Worm (Caenorhabditis elegans): ENCODE data around the gene C39D10.5.

C39D10.5 gene

ce11 chrX:7932453-7932852 is 40.3 kb upstream of the C39D10.5 start (continued):
- TF ChIP-seq C04F5.9 (tag; optimal IDR thresholded peaks at IDR 0.05), result no peak
- no peak for TF ChIP-seq C34B4.2 (tag; optimal IDR thresholded peaks at IDR 0.05)
- no peak for TF ChIP-seq snu-23 (GFP tag; optimal IDR thresholded peaks at IDR 0.05)
- peak; percentile 56 for TF ChIP-seq nhr-20 (tag; optimal IDR thresholded peaks at IDR 0.05)
- TF ChIP-seq alr-1 (tag; optimal IDR thresholded peaks at IDR 0.05; ENCODE audit: borderline replicate concordance), result no peak
- TF ChIP-seq ets-5 (GFP tag; IDR thresholded peaks at IDR 0.05), result no peak

ce11 chrX:7930450-7930849 is 38.3 kb upstream of the C39D10.5 start, which contains the start of gene zig-3:
Gene zig-3 (plus strand): TSS chrX:7930750.
- TF ChIP-seq hlh-17 (GFP tag; optimal IDR thresholded peaks at IDR 0.05; ENCODE audit: borderline replicate concordance) (no peak), nhr-84 (tag; optimal IDR thresholded peaks at IDR 0.05) (no peak), dsc-1 (tag; optimal IDR thresholded peaks at IDR 0.05) (no peak), nhr-47 (tag; optimal IDR thresholded peaks at IDR 0.05) (no peak), ceh-82 (tag; optimal IDR thresholded peaks at IDR 0.05) (no peak), efl-3 (GFP tag; optimal IDR thresholded peaks at IDR 0.05) (no peak)

- TF ChIP-seq Y116A8C.19 (tag; optimal IDR thresholded peaks at IDR 0.05; ENCODE audit: borderline replicate concordance) (no peak), nhr-85 (tag) (no peak), fkh-8 (tag; optimal IDR thresholded peaks at IDR 0.05) (peak; percentile 46), nhr-84 (tag; optimal IDR thresholded peaks at IDR 0.05) (no peak), elt-3 (tag; optimal IDR thresholded peaks at IDR 0.05) (no peak), mef-2 (tag; optimal IDR thresholded peaks at IDR 0.05) (no peak), sox-4 (tag; optimal IDR thresholded peaks at IDR 0.05) (peak; percentile 51), nhr-47 (tag; optimal IDR thresholded peaks at IDR 0.05) (peak; percentile 37), unc-30 (tag; optimal IDR thresholded peaks at IDR 0.05) (no peak), C34B4.2 (tag; optimal IDR thresholded peaks at IDR 0.05) (no peak), mdl-1 (tag; optimal IDR thresholded peaks at IDR 0.05) (no peak), irx-1 (tag; optimal IDR thresholded peaks at IDR 0.05) (no peak)
Observed at ce11 chrX:7925134-7925533, 32.9 kb upstream of the C39D10.5 start, which contains the start of gene zig-4. Gene zig-4 (plus strand): TSS chrX:7925434.

ce11 chrX:7921130-7921529 is 28.9 kb upstream of the C39D10.5 start:
- TF ChIP-seq dsc-1 (tag; optimal IDR thresholded peaks at IDR 0.05) (peak; percentile 58), mdl-1 (tag; optimal IDR thresholded peaks at IDR 0.05) (no peak), pax-3 (tag; optimal IDR thresholded peaks at IDR 0.05) (peak; percentile 23), nhr-71 (tag; optimal IDR thresholded peaks at IDR 0.05) (peak; percentile 16), fkh-8 (tag; optimal IDR thresholded peaks at IDR 0.05) (peak; percentile 56)

- TF ChIP-seq sup-37 (GFP tag; optimal IDR thresholded peaks at IDR 0.05) (no peak), hlh-4 (tag; optimal IDR thresholded peaks at IDR 0.05) (no peak), blmp-1 (tag; optimal IDR thresholded peaks at IDR 0.05) (peak; percentile 78), elt-3 (tag; optimal IDR thresholded peaks at IDR 0.05) (no peak), fkh-8 (tag; optimal IDR thresholded peaks at IDR 0.05) (peak; percentile 56), pag-3 (tag; optimal IDR thresholded peaks at IDR 0.05; ENCODE audit: borderline replicate concordance, insufficient read depth) (no peak), aha-1 (tag; optimal IDR thresholded peaks at IDR 0.05) (no peak)
Observed at ce11 chrX:7916076-7916475, 23.9 kb upstream of the C39D10.5 start.

ce11 chrX:7915616-7916015 is 23.4 kb upstream of the C39D10.5 start:
- TF ChIP-seq hpl-2 (GFP tag; optimal IDR thresholded peaks at IDR 0.05) (no peak), ceh-88 (GFP tag; IDR thresholded peaks at IDR 0.05) (no peak), alr-1 (tag; optimal IDR thresholded peaks at IDR 0.05; ENCODE audit: borderline replicate concordance) (no peak), jun-1 (tag; optimal IDR thresholded peaks at IDR 0.05) (no peak), unc-30 (tag; optimal IDR thresholded peaks at IDR 0.05) (no peak), dsc-1 (tag; optimal IDR thresholded peaks at IDR 0.05) (no peak), mep-1 (tag; optimal IDR thresholded peaks at IDR 0.05) (no peak), tlp-1 (tag; optimal IDR thresholded peaks at IDR 0.05) (no peak), nhr-90 (tag; optimal IDR thresholded peaks at IDR 0.05; ENCODE audit: poor library complexity) (no peak), nhr-76 (tag; optimal IDR thresholded peaks at IDR 0.05) (no peak), nhr-85 (tag) (no peak), nhr-28 (tag; optimal IDR thresholded peaks at IDR 0.05) (no peak), hlh-17 (GFP tag; optimal IDR thresholded peaks at IDR 0.05; ENCODE audit: borderline replicate concordance) (no peak), nhr-237 (tag; optimal IDR thresholded peaks at IDR 0.05) (no peak), mef-2 (tag; optimal IDR thresholded peaks at IDR 0.05) (no peak), lsy-2 (tag; optimal IDR thresholded peaks at IDR 0.05) (no peak)

Data from whole organism, L1 larva.